Fruit fly (Drosophila melanogaster) whole organism, pupa: Measurements from ENCODE around the gene TwdlW.

Experiments used
- CG10348 ChIP-seq: fragments of 200-800 bp; sonication (Bioruptor generic); IDR thresholded peaks from 2 replicates; pipeline ENCODE4 v1.3.6; 2022; ENCODE audit warnings: missing biosample characterization, missing genetic modification characterization
- CG12605 ChIP-seq: fragments of 200-800 bp; sonication (Bioruptor generic); IDR thresholded peaks from 2 replicates; pipeline ENCODE4 v1.3.6; 2022; ENCODE audit warnings: missing biosample characterization, missing genetic modification characterization
- CG13204 ChIP-seq: fragments of 200-800 bp; sonication (Bioruptor generic); optimal IDR thresholded peaks from 2 replicates; lab custom pipeline; 2018; ENCODE audit warnings: missing biosample characterization, mild to moderate bottlenecking, missing genetic modification characterization, moderate library complexity
- CG14655 ChIP-seq: fragments of 200-800 bp; sonication (Bioruptor generic); optimal IDR thresholded peaks from 3 replicates; lab custom pipeline; 2017; ENCODE audit warnings: mild to moderate bottlenecking, missing biosample characterization, missing genetic modification reagents, missing genetic modification characterization
- CG15710 ChIP-seq: fragments of 200-800 bp; sonication (Bioruptor generic); optimal IDR thresholded peaks from 2 replicates; lab custom pipeline; 2018; ENCODE audit warnings: missing biosample characterization, mild to moderate bottlenecking, missing genetic modification characterization, moderate library complexity
- CG17806 ChIP-seq: fragments of 200-800 bp; sonication (Bioruptor generic); optimal IDR thresholded peaks from 2 replicates; lab custom pipeline; 2018; ENCODE audit warnings: missing biosample characterization, mild to moderate bottlenecking, missing genetic modification characterization, moderate library complexity
- CG32121 ChIP-seq: fragments of 200-800 bp; sonication (Bioruptor generic); IDR thresholded peaks from 2 replicates; pipeline ENCODE4 v1.3.6; 2022; ENCODE audit warnings: missing biosample characterization, missing genetic modification characterization
- CG34367 ChIP-seq: fragments of 200-800 bp; sonication (Bioruptor generic); optimal IDR thresholded peaks from 2 replicates; lab custom pipeline; 2018; ENCODE audit warnings: missing biosample characterization, mild to moderate bottlenecking, missing genetic modification characterization
- CG4496 ChIP-seq: fragments of 200-800 bp; sonication (Bioruptor generic); IDR thresholded peaks from 3 replicates; pipeline ENCODE4 v1.3.6; 2022; ENCODE audit warnings: missing biosample characterization, missing genetic modification characterization
- CG8159 ChIP-seq: fragments of 200-800 bp; sonication (Bioruptor generic); optimal IDR thresholded peaks from 3 replicates; lab custom pipeline; 2018; ENCODE audit warnings: missing biosample characterization, mild to moderate bottlenecking, missing genetic modification characterization, moderate library complexity
- CG8301 ChIP-seq: fragments of 200-800 bp; sonication (Bioruptor generic); optimal IDR thresholded peaks from 2 replicates; lab custom pipeline; 2018; ENCODE audit warnings: missing biosample characterization, mild to moderate bottlenecking, missing genetic modification characterization
- CG9948 ChIP-seq: fragments of 200-800 bp; sonication (Bioruptor generic); optimal IDR thresholded peaks from 2 replicates; lab custom pipeline; 2018; ENCODE audit warnings: missing biosample characterization, mild to moderate bottlenecking, missing genetic modification characterization, moderate library complexity
- D1 ChIP-seq: fragments of 200-800 bp; sonication (Bioruptor generic); optimal IDR thresholded peaks from 2 replicates; lab custom pipeline; 2018; ENCODE audit warnings: missing biosample characterization, mild to moderate bottlenecking, missing genetic modification characterization, moderate library complexity
- EcR ChIP-seq: fragments of 200-800 bp; sonication (Bioruptor generic); optimal IDR thresholded peaks from 3 replicates; lab custom pipeline; 2019; ENCODE audit warnings: missing biosample characterization, missing genetic modification characterization, mild to moderate bottlenecking, moderate library complexity, missing genetic modification reagents
- Ets98B ChIP-seq: fragments of 200-800 bp; sonication (Bioruptor generic); IDR thresholded peaks from 2 replicates; pipeline ENCODE4 v1.3.6; 2022; ENCODE audit warnings: missing biosample characterization, missing genetic modification characterization
- Pif1A ChIP-seq: fragments of 200-800 bp; sonication (Bioruptor generic); optimal IDR thresholded peaks from 3 replicates; lab custom pipeline; 2016; ENCODE audit warnings: missing biosample characterization, missing genetic modification characterization
- Pif1B ChIP-seq: fragments of 200-800 bp; sonication (Bioruptor generic); optimal IDR thresholded peaks from 3 replicates; lab custom pipeline; 2016; ENCODE audit warnings: missing biosample characterization, missing genetic modification characterization
- Snoo ChIP-seq: fragments of 200-800 bp; sonication (Bioruptor generic); optimal IDR thresholded peaks from 3 replicates; lab custom pipeline; 2017; ENCODE audit warnings: missing biosample characterization, mild to moderate bottlenecking, missing genetic modification characterization, inconsistent platforms
- fd96Ca ChIP-seq: fragments of 200-800 bp; sonication (Bioruptor generic); IDR thresholded peaks from 3 replicates; pipeline ENCODE4 v1.3.6; 2022; ENCODE audit warnings: missing biosample characterization, missing genetic modification characterization
- gl ChIP-seq: fragments of 200-800 bp; sonication (Bioruptor generic); optimal IDR thresholded peaks from 2 replicates; lab custom pipeline; 2018; ENCODE audit warnings: missing biosample characterization, mild to moderate bottlenecking, missing genetic modification characterization
- rn ChIP-seq: fragments of 200-800 bp; sonication (Bioruptor generic); IDR thresholded peaks from 2 replicates; pipeline ENCODE4 v1.3.6; 2022; ENCODE audit warnings: missing biosample characterization, missing genetic modification characterization

TwdlW gene

dm6 chr3R:17120165-17120564 lies 22.0 kb downstream of the TwdlW start, which contains the start of gene CG34278:
Gene CG34278 (plus strand): TSS chr3R:17120465.
- TF ChIP-seq CG10348 (GFP tag; lab: Robert Waterston, UW) (no peak), gl (no peak), Pif1A (GFP tag; lab: Kevin White, UChicago) (no peak), CG14655 (no peak), Snoo (no peak), CG13204 (GFP tag; lab: Kevin White, UChicago) (no peak), Pif1B (no peak), CG4496 (GFP tag; lab: Robert Waterston, UW) (no peak), CG12605 (GFP tag; lab: Robert Waterston, UW) (no peak), Ets98B (GFP tag; lab: Robert Waterston, UW) (no peak), CG15710 (tag; lab: Kevin White, UChicago) (no peak), fd96Ca (no peak), D1 (tag; lab: Kevin White, UChicago) (no peak), CG17806 (tag; lab: Kevin White, UChicago) (no peak)

- TF ChIP-seq Pif1B (peak; percentile 20), gl (no peak), CG14655 (no peak), CG4496 (GFP tag; lab: Robert Waterston, UW) (peak; percentile 47; the same call in 1 of the 3 replicates), CG12605 (GFP tag; lab: Robert Waterston, UW) (peak; percentile 63), EcR (GFP tag; lab: Kevin White, UChicago) (peak; percentile 16), CG15710 (tag; lab: Kevin White, UChicago) (no peak), Pif1A (GFP tag; lab: Kevin White, UChicago) (peak; percentile 43), fd96Ca (no peak), Ets98B (GFP tag; lab: Robert Waterston, UW) (no peak; the same call in 1 of the 2 replicates)
- TF ChIP-seq, all 21 proteins: peak for 5
These were observed 23.3 kb downstream of the TwdlW start for dm6 chr3R:17118917-17119378.

- TF ChIP-seq CG15710 (tag; lab: Kevin White, UChicago) (peak; percentile 69), CG14655 (peak; percentile 60), CG8159 (peak; percentile 63), CG17806 (tag; lab: Kevin White, UChicago) (peak; percentile 7), rn (no peak), CG9948 (tag; lab: Kevin White, UChicago) (peak; percentile 56), CG32121 (GFP tag; lab: Robert Waterston, UW) (no peak), fd96Ca (0 out of 3 replicates have a peak, but pooled peaks have one; percentile 47), Snoo (peak; percentile 66), EcR (GFP tag; lab: Kevin White, UChicago) (peak; percentile 80), Ets98B (GFP tag; lab: Robert Waterston, UW) (no peak), Pif1B (peak; percentile 32), CG34367 (tag; lab: Kevin White, UChicago) (peak; percentile 52), CG12605 (GFP tag; lab: Robert Waterston, UW) (no peak), CG13204 (GFP tag; lab: Kevin White, UChicago) (peak; percentile 6), CG10348 (GFP tag; lab: Robert Waterston, UW) (no peak), gl (no peak), CG4496 (GFP tag; lab: Robert Waterston, UW) (peak; percentile 36; the same call in 1 of the 3 replicates), D1 (tag; lab: Kevin White, UChicago) (no peak), Pif1A (GFP tag; lab: Kevin White, UChicago) (peak; percentile 12), CG8301 (peak; percentile 37)
These were observed 24.4 kb downstream of the TwdlW start for dm6 chr3R:17117607-17118327.

- peak; percentile 43 for TF ChIP-seq CG8159
- no peak for TF ChIP-seq Snoo
- no peak for TF ChIP-seq CG8301
- TF ChIP-seq CG34367 (tag; lab: Kevin White, UChicago): no peak
- TF ChIP-seq CG17806 (tag; lab: Kevin White, UChicago): peak; percentile 14
- no peak for TF ChIP-seq D1 (tag; lab: Kevin White, UChicago)
- TF ChIP-seq CG4496 (GFP tag; lab: Robert Waterston, UW): peak; percentile 46; the same call in 2 of the 3 replicates
- TF ChIP-seq EcR (GFP tag; lab: Kevin White, UChicago): no peak
These were observed 26.0 kb downstream of the TwdlW start for dm6 chr3R:17116231-17116630.

- no peak for TF ChIP-seq Snoo
- no peak for TF ChIP-seq EcR (GFP tag; lab: Kevin White, UChicago)
- TF ChIP-seq CG17806 (tag; lab: Kevin White, UChicago): no peak
- no peak for TF ChIP-seq CG34367 (tag; lab: Kevin White, UChicago)
- TF ChIP-seq CG8301: no peak
- TF ChIP-seq CG8159: no peak
- no peak for TF ChIP-seq CG9948 (tag; lab: Kevin White, UChicago)
- TF ChIP-seq gl: no peak
- no peak for TF ChIP-seq CG4496 (GFP tag; lab: Robert Waterston, UW)
- TF ChIP-seq, all 21 proteins: peak for 0
These were observed 26.5 kb downstream of the TwdlW start for dm6 chr3R:17115668-17116067.
